Worm (Caenorhabditis elegans) whole organism, L4 larva: ENCODE measurements around the gene gpa-7.

Source experiments
- F10B5.3 ChIP-seq: sonication (generic microtip); optimal IDR thresholded peaks from 2 replicates; lab custom pipeline; 2016; ENCODE audit warnings: mild to moderate bottlenecking, missing genetic modification characterization, missing compliant biosample characterization
- F44E2.7 ChIP-seq: fragments of 200-800 bp; sonication (Bioruptor generic); IDR thresholded peaks from 2 replicates; pipeline ENCODE4 v2.1.2; 2022; ENCODE audit warnings: missing genetic modification characterization, missing compliant biosample characterization
- R02D3.7 ChIP-seq: fragments of 150-350 bp; sonication (generic microtip); optimal IDR thresholded peaks from 3 replicates; lab custom pipeline; 2014; ENCODE audit warnings: missing biosample characterization, missing genetic modification characterization
- T20F7.1 ChIP-seq: fragments of 200-800 bp; sonication (Bioruptor generic); optimal IDR thresholded peaks from 2 replicates; lab custom pipeline; 2018; ENCODE audit warnings: mild to moderate bottlenecking, missing genetic modification characterization, missing compliant biosample characterization
- T26A8.4 ChIP-seq: fragments of 200-800 bp; sonication (Bioruptor generic); IDR thresholded peaks from 2 replicates; pipeline ENCODE4 v1.3.6; 2022; ENCODE audit warnings: missing genetic modification characterization, missing compliant biosample characterization
- Y105C5A.15 ChIP-seq: fragments of 200-800 bp; sonication (Bioruptor generic); IDR thresholded peaks from 2 replicates; pipeline ENCODE4 v1.3.6; 2022; ENCODE audit warnings: missing genetic modification characterization, missing compliant biosample characterization
- ama-1 ChIP-seq: fragments of 150-350 bp; optimal IDR thresholded peaks from 2 replicates; lab custom pipeline; 2014; ENCODE audit warnings: inconsistent platforms, mixed read lengths
- attf-4 ChIP-seq: sonication (generic microtip); optimal IDR thresholded peaks from 3 replicates; lab custom pipeline; 2017; ENCODE audit warnings: missing biosample characterization, missing genetic modification characterization
- ceh-62 ChIP-seq: sonication (generic microtip); optimal IDR thresholded peaks from 2 replicates; lab custom pipeline; 2017; ENCODE audit warnings: missing biosample characterization, missing genetic modification characterization
- ces-1 ChIP-seq: fragments of 150-350 bp; sonication (generic microtip); optimal IDR thresholded peaks from 4 replicates; lab custom pipeline; 2014; ENCODE audit warnings: missing biosample characterization, missing genetic modification reagents, missing genetic modification characterization
- daf-16 ChIP-seq, 3 experiments: sonication (generic microtip); optimal IDR thresholded peaks; 2 replicates each; lab custom pipeline; 2016 to 2017; ENCODE audit warnings: missing genetic modification characterization in 3 of 3, missing genetic modification reagents in 3 of 3, mild to moderate bottlenecking in 2 of 3, missing compliant biosample characterization in 2 of 3, missing biosample characterization in 1 of 3, moderate library complexity in 1 of 3
- dmd-8 ChIP-seq: fragments of 200-800 bp; sonication (Bioruptor generic); IDR thresholded peaks from 2 replicates; pipeline ENCODE4 v1.3.6; 2022; ENCODE audit warnings: missing genetic modification characterization, missing compliant biosample characterization
- dpl-1 ChIP-seq: fragments of 150-350 bp; optimal IDR thresholded peaks from 2 replicates; lab custom pipeline; 2014; ENCODE audit warnings: missing biosample characterization, missing genetic modification reagents, missing genetic modification characterization
- duxl-1 ChIP-seq: sonication (generic microtip); optimal IDR thresholded peaks from 2 replicates; lab custom pipeline; 2016; ENCODE audit warnings: mild to moderate bottlenecking, missing genetic modification characterization, moderate library complexity, missing compliant biosample characterization; ENCODE audit not compliant: poor library complexity
- dve-1 ChIP-seq: sonication (generic microtip); optimal IDR thresholded peaks from 2 replicates; lab custom pipeline; 2017; ENCODE audit warnings: antibody characterized with exemption, mild to moderate bottlenecking, missing genetic modification characterization, missing compliant biosample characterization; ENCODE audit not compliant: insufficient read depth
- egl-43 ChIP-seq: fragments of 200-800 bp; sonication (Bioruptor generic); IDR thresholded peaks from 2 replicates; pipeline ENCODE4 v1.3.6; 2022; ENCODE audit warnings: missing genetic modification reagents, missing genetic modification characterization, missing compliant biosample characterization
- fkh-10 ChIP-seq: fragments of 150-350 bp; optimal IDR thresholded peaks from 2 replicates; lab custom pipeline; 2014; ENCODE audit warnings: missing biosample characterization, missing genetic modification reagents, missing genetic modification characterization
- fos-1 ChIP-seq: fragments of 150-350 bp; optimal IDR thresholded peaks from 2 replicates; lab custom pipeline; 2014; ENCODE audit warnings: missing biosample characterization, missing genetic modification characterization
- hlh-11 ChIP-seq: fragments of 200-800 bp; sonication (Bioruptor generic); optimal IDR thresholded peaks from 2 replicates; lab custom pipeline; 2018; ENCODE audit warnings: mild to moderate bottlenecking, missing genetic modification characterization, missing compliant biosample characterization
- hlh-30 ChIP-seq: sonication (generic microtip); optimal IDR thresholded peaks from 2 replicates; lab custom pipeline; 2017; ENCODE audit warnings: antibody characterized with exemption, mild to moderate bottlenecking, missing genetic modification characterization, missing compliant biosample characterization; ENCODE audit not compliant: insufficient read depth
- hmg-1.1 ChIP-seq: fragments of 200-800 bp; sonication (Bioruptor generic); IDR thresholded peaks from 2 replicates; pipeline ENCODE4 v1.3.6; 2022; ENCODE audit warnings: missing genetic modification reagents, missing genetic modification characterization, missing compliant biosample characterization
- jun-1 ChIP-seq: fragments of 150-350 bp; optimal IDR thresholded peaks from 2 replicates; lab custom pipeline; 2014; ENCODE audit warnings: missing biosample characterization, missing genetic modification reagents, missing genetic modification characterization
- lin-15B ChIP-seq: fragments of 150-350 bp; sonication (generic microtip); optimal IDR thresholded peaks from 3 replicates; lab custom pipeline; 2014; ENCODE audit warnings: missing biosample characterization, missing genetic modification characterization
- lin-29 ChIP-seq: fragments of 200-800 bp; sonication (Bioruptor generic); IDR thresholded peaks from 2 replicates; pipeline ENCODE4 v1.3.6; 2022; ENCODE audit warnings: missing genetic modification reagents, missing genetic modification characterization, missing compliant biosample characterization
- lin-38 ChIP-seq: fragments of 200-800 bp; sonication (Bioruptor generic); IDR thresholded peaks from 2 replicates; pipeline ENCODE4 v1.3.6; 2022; ENCODE audit warnings: missing genetic modification reagents, missing genetic modification characterization, missing compliant biosample characterization
- lsy-2 ChIP-seq, 2 experiments: fragments of 150-350 bp in 1 of 2; sonication (generic microtip) in 1 of 2; optimal IDR thresholded peaks; 2 replicates each; lab custom pipeline; 2014 to 2017; ENCODE audit warnings: missing biosample characterization in 2 of 2, missing genetic modification characterization in 2 of 2
- madf-5 ChIP-seq, 2 experiments: fragments of 200-800 bp; sonication (Bioruptor generic); IDR thresholded peaks; 2 replicates each; pipeline ENCODE4 v1.3.6; 2022; ENCODE audit warnings: missing compliant biosample characterization in 2 of 2, missing genetic modification characterization in 2 of 2
- madf-9 ChIP-seq: fragments of 200-800 bp; sonication (Bioruptor generic); conservative IDR thresholded peaks from 2 replicates; pipeline ENCODE4 v1.3.6; 2022; ENCODE audit warnings: missing genetic modification reagents, missing genetic modification characterization, missing compliant biosample characterization
- mdl-1 ChIP-seq, 2 experiments: fragments of 150-350 bp in 1 of 2; sonication (generic microtip) in 1 of 2; optimal IDR thresholded peaks; 2 replicates each; lab custom pipeline; 2014 to 2017; ENCODE audit warnings: missing biosample characterization in 2 of 2, missing genetic modification characterization in 2 of 2
- mep-1 ChIP-seq: fragments of 150-350 bp; sonication (generic microtip); optimal IDR thresholded peaks from 3 replicates; lab custom pipeline; 2014; ENCODE audit warnings: missing biosample characterization, missing genetic modification characterization
- mes-2 ChIP-seq: sonication (generic microtip); optimal IDR thresholded peaks from 2 replicates; lab custom pipeline; 2016; ENCODE audit warnings: missing genotype, mild to moderate bottlenecking, missing genetic modification characterization, missing compliant biosample characterization; ENCODE audit not compliant: poor library complexity, severe bottlenecking
- mxl-2 ChIP-seq: fragments of 200-800 bp; sonication (Bioruptor generic); conservative IDR thresholded peaks from 2 replicates; pipeline ENCODE4 v1.3.6; 2022; ENCODE audit warnings: missing genetic modification reagents, missing genetic modification characterization, missing compliant biosample characterization
- nhr-102 ChIP-seq: sonication (generic microtip); optimal IDR thresholded peaks from 2 replicates; lab custom pipeline; 2016; ENCODE audit warnings: mild to moderate bottlenecking, missing genetic modification characterization, moderate library complexity, missing compliant biosample characterization
- nhr-11 ChIP-seq: fragments of 150-350 bp; optimal IDR thresholded peaks from 2 replicates; lab custom pipeline; 2014; ENCODE audit warnings: missing biosample characterization, missing genetic modification characterization
- nhr-237 ChIP-seq: sonication (generic microtip); optimal IDR thresholded peaks from 2 replicates; lab custom pipeline; 2017; ENCODE audit warnings: missing biosample characterization, missing genetic modification characterization
- nhr-41 ChIP-seq: fragments of 200-800 bp; sonication (Bioruptor generic); IDR thresholded peaks from 2 replicates; pipeline ENCODE4 v1.3.6; 2022; ENCODE audit warnings: missing genetic modification reagents, missing genetic modification characterization, missing compliant biosample characterization
- nhr-48 ChIP-seq: sonication (generic microtip); optimal IDR thresholded peaks from 2 replicates; lab custom pipeline; 2016; ENCODE audit warnings: mild to moderate bottlenecking, missing genetic modification characterization, missing compliant biosample characterization
- php-3 ChIP-seq: fragments of 200-800 bp; sonication (Bioruptor generic); IDR thresholded peaks from 2 replicates; pipeline ENCODE4 v1.3.6; 2022; ENCODE audit warnings: missing genetic modification reagents, missing genetic modification characterization, missing compliant biosample characterization
- rbr-2 ChIP-seq: sonication (generic microtip); optimal IDR thresholded peaks from 2 replicates; lab custom pipeline; 2016; ENCODE audit warnings: missing genotype, missing genetic modification characterization, missing compliant biosample characterization
- set-16 ChIP-seq: fragments of 200-800 bp; sonication (Bioruptor generic); IDR thresholded peaks from 2 replicates; pipeline ENCODE4 v1.3.6; 2022; ENCODE audit warnings: missing genetic modification reagents, missing genetic modification characterization, missing compliant biosample characterization
- snpc-4 ChIP-seq: fragments of 150-350 bp; optimal IDR thresholded peaks from 2 replicates; lab custom pipeline; 2014; ENCODE audit warnings: missing biosample characterization, missing genetic modification characterization
- spr-1 ChIP-seq: sonication (generic microtip); optimal IDR thresholded peaks from 2 replicates; lab custom pipeline; 2016; ENCODE audit warnings: mild to moderate bottlenecking, missing genetic modification characterization, missing compliant biosample characterization
- spr-3 ChIP-seq: fragments of 200-800 bp; sonication (Bioruptor generic); optimal IDR thresholded peaks from 2 replicates; lab custom pipeline; 2018; ENCODE audit warnings: mild to moderate bottlenecking, missing genetic modification characterization, missing compliant biosample characterization
- unc-130 ChIP-seq: sonication (generic microtip); optimal IDR thresholded peaks from 2 replicates; lab custom pipeline; 2016; ENCODE audit warnings: missing genetic modification reagents, missing genetic modification characterization, missing compliant biosample characterization
- unc-39 ChIP-seq: sonication (generic microtip); optimal IDR thresholded peaks from 2 replicates; lab custom pipeline; 2017; ENCODE audit warnings: missing biosample characterization, missing genetic modification characterization
- zip-11 ChIP-seq: fragments of 200-800 bp; sonication (Bioruptor generic); IDR thresholded peaks from 2 replicates; pipeline ENCODE4 v1.3.6; 2022; ENCODE audit warnings: missing genetic modification characterization, missing compliant biosample characterization

gpa-7 gene

DNA sequence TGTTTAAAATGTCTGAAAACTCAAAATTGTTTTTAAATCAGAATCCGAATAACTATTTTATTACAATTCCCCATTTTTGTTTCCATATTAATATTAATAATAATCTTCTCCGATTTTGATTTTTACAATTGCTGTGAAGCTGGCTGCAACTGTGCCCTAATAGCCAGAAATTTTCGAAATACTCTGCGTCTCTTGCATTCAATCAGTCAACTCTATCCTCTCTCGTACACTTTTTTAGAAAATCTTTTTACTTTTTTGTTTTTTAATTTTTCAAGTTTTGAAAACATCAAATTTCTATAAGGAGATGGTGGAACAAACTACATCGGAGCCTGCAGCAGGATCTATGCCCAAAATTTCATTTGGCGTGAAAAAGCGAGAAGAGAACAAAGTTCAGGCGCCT is 46.0 kb upstream of the gpa-7 start, which contains the start of gene gkow-1:
Gene gkow-1 (plus strand): TSS at position 301 of the 400 bp plus-strand sequence.
- no peak for TF ChIP-seq nhr-48
- no peak for TF ChIP-seq F44E2.7 (GFP tag; lab: Robert Waterston, UW)
- no peak for TF ChIP-seq ces-1 (GFP tag; lab: Kevin White, UChicago)

DNA sequence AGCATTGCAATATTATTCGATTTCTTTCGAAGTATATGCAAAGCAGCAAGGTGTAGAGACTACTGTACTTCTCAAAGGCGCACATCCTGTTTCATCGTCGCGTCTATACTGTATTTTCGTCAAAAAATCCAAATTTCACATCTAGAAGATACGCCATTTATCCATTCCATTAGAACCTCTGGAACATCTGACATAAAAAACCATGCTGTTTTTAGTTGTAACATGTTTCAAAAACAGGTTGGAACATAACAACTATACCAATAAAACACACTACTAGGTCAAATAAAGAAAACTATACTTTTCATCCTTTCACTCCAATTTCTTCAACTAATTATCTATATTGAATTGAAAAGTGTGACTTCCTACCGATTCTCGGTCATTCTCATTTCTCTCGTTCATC is 43.5 kb upstream of the gpa-7 start, which contains the start of gene ugt-59:
Gene ugt-59 (plus strand): TSS at position 301 of the 400 bp plus-strand sequence.
- TF ChIP-seq egl-43 (GFP tag; lab: Robert Waterston, UW) (no peak), nhr-41 (GFP tag; lab: Robert Waterston, UW) (no peak), fos-1 (tag; lab: Kevin White, UChicago) (no peak), php-3 (GFP tag; lab: Robert Waterston, UW) (no peak), nhr-11 (tag; lab: Kevin White, UChicago) (no peak), F44E2.7 (GFP tag; lab: Robert Waterston, UW) (no peak), madf-5 (GFP tag; IDR thresholded peaks at IDR 0.05; lab: Robert Waterston, UW) (no peak), Y105C5A.15 (no peak), set-16 (GFP tag; lab: Robert Waterston, UW) (no peak), attf-4 (no peak), hmg-1.1 (GFP tag; lab: Robert Waterston, UW) (no peak), rbr-2 (tag; lab: Kevin White, UChicago) (no peak), snpc-4 (no peak), nhr-102 (tag; lab: Kevin White, UChicago) (no peak), fkh-10 (GFP tag; lab: Kevin White, UChicago) (no peak), mdl-1 (tag; optimal IDR thresholded peaks at IDR 0.05; lab: Kevin White, UChicago) (no peak), R02D3.7 (tag; lab: Kevin White, UChicago) (no peak), hlh-11 (tag; lab: Kevin White, UChicago) (no peak)

DNA sequence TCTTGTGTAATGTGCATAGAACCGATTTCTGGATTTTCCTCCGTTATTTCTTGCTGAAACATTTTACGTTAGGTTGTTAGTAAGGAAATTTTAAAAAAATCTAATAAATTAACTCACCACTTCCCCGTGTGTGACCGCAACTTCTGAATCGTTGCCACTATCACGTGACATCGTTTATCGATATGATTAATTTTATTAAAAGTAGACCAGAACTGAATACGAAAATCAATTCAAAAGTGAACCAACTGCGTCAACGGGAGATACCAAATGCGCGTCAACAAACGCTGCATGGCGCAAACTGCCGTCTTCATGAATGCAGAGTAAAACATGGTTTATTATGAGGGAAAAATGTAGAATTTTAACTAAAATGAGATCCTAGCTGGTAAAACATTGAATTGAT is 37.8 kb upstream of the gpa-7 start, which contains the start of gene sir-2.1:
Gene sir-2.1 (minus strand): TSS at position 212 of the 400 bp plus-strand sequence.
- TF ChIP-seq mxl-2 (GFP tag; lab: Robert Waterston, UW) = no peak
- TF ChIP-seq rbr-2 (tag; lab: Kevin White, UChicago) = peak; percentile 58
- peak; percentile 65 for TF ChIP-seq T20F7.1
- no peak for TF ChIP-seq lin-29
- TF ChIP-seq lin-38 (GFP tag; lab: Robert Waterston, UW) = peak; percentile 53
- TF ChIP-seq daf-16 (GFP tag; optimal IDR thresholded peaks at IDR 0.05; lab: Kevin White, UChicago) = no peak
- TF ChIP-seq daf-16 (tag; optimal IDR thresholded peaks at IDR 0.05; lab: Kevin White, UChicago) = peak; percentile 21
- peak; percentile 58 for TF ChIP-seq dve-1 (tag; lab: Kevin White, UChicago)
- TF ChIP-seq ama-1 (lab: Kevin White, UChicago) = peak; percentile 29
- TF ChIP-seq dpl-1 = peak; percentile 52
- no peak for TF ChIP-seq fos-1 (tag; lab: Kevin White, UChicago)
- TF ChIP-seq ceh-62 (tag; lab: Kevin White, UChicago) = no peak
- TF ChIP-seq mes-2 = peak; percentile 71
- TF ChIP-seq lin-15B = no peak
- no peak for TF ChIP-seq nhr-237 (tag; lab: Kevin White, UChicago)
- peak; percentile 21 for TF ChIP-seq jun-1 (tag; lab: Kevin White, UChicago)
- peak in 1 of 2 experiments; percentile 69 for TF ChIP-seq lsy-2 (tag; optimal IDR thresholded peaks at IDR 0.05; lab: Kevin White, UChicago)
- TF ChIP-seq F10B5.3 (tag; lab: Kevin White, UChicago) = peak; percentile 57
- peak; percentile 54 for TF ChIP-seq hlh-30 (tag; lab: Kevin White, UChicago)
- TF ChIP-seq duxl-1 = no peak
- TF ChIP-seq zip-11 (GFP tag; lab: Robert Waterston, UW) = no peak
- peak; percentile 50 for TF ChIP-seq mep-1 (tag; lab: Kevin White, UChicago)
- peak; percentile 5 for TF ChIP-seq spr-3
- TF ChIP-seq T26A8.4 = peak; percentile 26; the same call in 1 of the 2 replicates
- TF ChIP-seq unc-130 (GFP tag; lab: Kevin White, UChicago) = peak; percentile 30
- TF ChIP-seq dmd-8 = no peak
- TF ChIP-seq unc-39 (tag; lab: Kevin White, UChicago) = no peak
- no peak for TF ChIP-seq spr-1
- peak; percentile 57; the same call in 1 of the 2 replicates for TF ChIP-seq hmg-1.1 (GFP tag; lab: Robert Waterston, UW)
- no peak for TF ChIP-seq madf-9 (GFP tag; lab: Robert Waterston, UW)
- TF ChIP-seq nhr-102 (tag; lab: Kevin White, UChicago) = peak; percentile 23
